Worm (Caenorhabditis elegans): Measurements from ENCODE around the gene F17H10.4.

DNA sequence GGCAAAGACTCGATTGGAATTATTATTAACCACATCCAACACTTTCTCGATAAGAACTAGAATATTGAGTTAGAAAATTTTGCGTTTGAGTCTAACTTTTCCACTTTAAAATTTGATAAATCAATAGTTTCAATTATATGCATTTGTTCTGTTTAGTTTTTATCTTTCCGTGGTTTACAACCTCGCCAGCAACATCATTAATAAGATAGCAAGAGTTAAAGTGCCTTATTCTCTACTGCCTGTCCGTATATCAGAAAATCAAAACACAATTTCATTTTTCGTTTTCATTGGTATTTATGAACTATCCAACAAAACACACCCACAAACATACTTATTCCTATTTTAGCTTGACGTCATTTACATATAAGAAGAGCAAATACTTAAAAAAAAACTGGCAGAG is 37.8 kb downstream of the F17H10.4 start:
- TF ChIP-seq ztf-26 (tag; optimal IDR thresholded peaks at IDR 0.05) = no peak
- TF ChIP-seq D2030.7 (GFP tag; IDR thresholded peaks at IDR 0.05) = no peak
- TF ChIP-seq ceh-79 (tag; optimal IDR thresholded peaks at IDR 0.05) = no peak
- no peak for TF ChIP-seq F39B2.1 (GFP tag; IDR thresholded peaks at IDR 0.05)
- TF ChIP-seq madf-10 (tag; optimal IDR thresholded peaks at IDR 0.05) = no peak
- TF ChIP-seq lag-1 (GFP tag; IDR thresholded peaks at IDR 0.05) = no peak
- no peak for TF ChIP-seq unc-62 (GFP tag; optimal IDR thresholded peaks at IDR 0.05)
- TF ChIP-seq pha-4 (tag; optimal IDR thresholded peaks at IDR 0.05) = no peak
- no peak for TF ChIP-seq Y53G8AR.9 (GFP tag; conservative IDR thresholded peaks at IDR 0.05)
- no peak for TF ChIP-seq ceh-58 (GFP tag; IDR thresholded peaks at IDR 0.05)
- no peak for TF ChIP-seq C17E4.6 (GFP tag; IDR thresholded peaks at IDR 0.05)
- no peak for TF ChIP-seq mes-4 (tag; optimal IDR thresholded peaks at IDR 0.05)
- TF ChIP-seq let-607 (tag; optimal IDR thresholded peaks at IDR 0.05) = no peak
